Worm (Caenorhabditis elegans) whole organism, L4 larva: ENCODE data around the gene F53B7.7.
A peak's percentile ranks its signal among the peaks of the same experiment; 100 is the strongest.

Experiments
- R02D3.7 ChIP-seq: fragments of 150-350 bp; sonication (generic microtip); optimal IDR thresholded peaks from 3 replicates; lab custom pipeline; 2014; ENCODE audit warnings: missing biosample characterization, missing genetic modification characterization
- T26A8.4 ChIP-seq: fragments of 200-800 bp; sonication (Bioruptor generic); IDR thresholded peaks from 2 replicates; pipeline ENCODE4 v1.3.6; 2022; ENCODE audit warnings: missing genetic modification characterization, missing compliant biosample characterization
- Y105C5A.15 ChIP-seq: fragments of 200-800 bp; sonication (Bioruptor generic); IDR thresholded peaks from 2 replicates; pipeline ENCODE4 v1.3.6; 2022; ENCODE audit warnings: missing genetic modification characterization, missing compliant biosample characterization
- Y75B8A.6 ChIP-seq: fragments of 200-800 bp; sonication (Bioruptor generic); IDR thresholded peaks from 2 replicates; pipeline ENCODE4 v1.3.6; 2022; ENCODE audit warnings: missing genetic modification reagents, missing genetic modification characterization, missing compliant biosample characterization
- aha-1 ChIP-seq: fragments of 150-350 bp; peaks from one replicate; lab custom pipeline; 2014; ENCODE audit warnings: missing biosample characterization, missing genetic modification characterization
- attf-4 ChIP-seq: sonication (generic microtip); optimal IDR thresholded peaks from 3 replicates; lab custom pipeline; 2017; ENCODE audit warnings: missing biosample characterization, missing genetic modification characterization
- ceh-20 ChIP-seq: fragments of 200-800 bp; sonication (Bioruptor generic); IDR thresholded peaks from 2 replicates; pipeline ENCODE4 v1.3.6; 2022; ENCODE audit warnings: missing genetic modification reagents, missing genetic modification characterization, missing compliant biosample characterization
- ceh-28 ChIP-seq: fragments of 150-350 bp; optimal IDR thresholded peaks from 2 replicates; lab custom pipeline; 2014; ENCODE audit warnings: missing biosample characterization, missing genetic modification reagents, missing genetic modification characterization
- ceh-32 ChIP-seq: sonication (generic microtip); optimal IDR thresholded peaks from 2 replicates; lab custom pipeline; 2016; ENCODE audit warnings: mild to moderate bottlenecking, missing genetic modification characterization, missing compliant biosample characterization; ENCODE audit not compliant: poor library complexity
- cey-2 ChIP-seq: sonication (generic microtip); optimal IDR thresholded peaks from 3 replicates; lab custom pipeline; 2017; ENCODE audit warnings: missing genetic modification characterization, mild to moderate bottlenecking, missing compliant biosample characterization, antibody characterized with exemption, borderline replicate concordance; ENCODE audit not compliant: insufficient read depth
- daf-16 ChIP-seq, 3 experiments: sonication (generic microtip); optimal IDR thresholded peaks; 2 replicates each; lab custom pipeline; 2016 to 2017; ENCODE audit warnings: missing genetic modification characterization in 3 of 3, missing genetic modification reagents in 3 of 3, mild to moderate bottlenecking in 2 of 3, missing compliant biosample characterization in 2 of 3, missing biosample characterization in 1 of 3, moderate library complexity in 1 of 3
- dmd-9 ChIP-seq: fragments of 200-800 bp; sonication (Bioruptor generic); IDR thresholded peaks from 2 replicates; pipeline ENCODE4 v1.3.6; 2022; ENCODE audit warnings: missing genetic modification reagents, missing genetic modification characterization, missing compliant biosample characterization
- dpl-1 ChIP-seq: fragments of 150-350 bp; optimal IDR thresholded peaks from 2 replicates; lab custom pipeline; 2014; ENCODE audit warnings: missing biosample characterization, missing genetic modification reagents, missing genetic modification characterization
- dve-1 ChIP-seq: sonication (generic microtip); optimal IDR thresholded peaks from 2 replicates; lab custom pipeline; 2017; ENCODE audit warnings: antibody characterized with exemption, mild to moderate bottlenecking, missing genetic modification characterization, missing compliant biosample characterization; ENCODE audit not compliant: insufficient read depth
- egl-43 ChIP-seq: fragments of 200-800 bp; sonication (Bioruptor generic); IDR thresholded peaks from 2 replicates; pipeline ENCODE4 v1.3.6; 2022; ENCODE audit warnings: missing genetic modification reagents, missing genetic modification characterization, missing compliant biosample characterization
- fkh-10 ChIP-seq: fragments of 150-350 bp; optimal IDR thresholded peaks from 2 replicates; lab custom pipeline; 2014; ENCODE audit warnings: missing biosample characterization, missing genetic modification reagents, missing genetic modification characterization
- fos-1 ChIP-seq: fragments of 150-350 bp; optimal IDR thresholded peaks from 2 replicates; lab custom pipeline; 2014; ENCODE audit warnings: missing biosample characterization, missing genetic modification characterization
- hlh-30 ChIP-seq: sonication (generic microtip); optimal IDR thresholded peaks from 2 replicates; lab custom pipeline; 2017; ENCODE audit warnings: antibody characterized with exemption, mild to moderate bottlenecking, missing genetic modification characterization, missing compliant biosample characterization; ENCODE audit not compliant: insufficient read depth
- lim-7 ChIP-seq: fragments of 200-800 bp; sonication (Bioruptor generic); IDR thresholded peaks from 2 replicates; pipeline ENCODE4 v1.3.6; 2022; ENCODE audit warnings: missing genetic modification characterization, missing compliant biosample characterization
- lin-1 ChIP-seq: fragments of 200-800 bp; sonication (Bioruptor generic); IDR thresholded peaks from 2 replicates; pipeline ENCODE4 v1.3.6; 2022; ENCODE audit warnings: missing genetic modification reagents, missing genetic modification characterization, missing compliant biosample characterization
- lin-15B ChIP-seq: fragments of 150-350 bp; sonication (generic microtip); optimal IDR thresholded peaks from 3 replicates; lab custom pipeline; 2014; ENCODE audit warnings: missing biosample characterization, missing genetic modification characterization
- lin-29 ChIP-seq: fragments of 200-800 bp; sonication (Bioruptor generic); IDR thresholded peaks from 2 replicates; pipeline ENCODE4 v1.3.6; 2022; ENCODE audit warnings: missing genetic modification reagents, missing genetic modification characterization, missing compliant biosample characterization
- lir-3 ChIP-seq: sonication (generic microtip); optimal IDR thresholded peaks from 2 replicates; lab custom pipeline; 2016; ENCODE audit warnings: mild to moderate bottlenecking, missing genetic modification characterization, missing compliant biosample characterization
- lsy-2 ChIP-seq, 2 experiments: fragments of 150-350 bp in 1 of 2; sonication (generic microtip) in 1 of 2; optimal IDR thresholded peaks; 2 replicates each; lab custom pipeline; 2014 to 2017; ENCODE audit warnings: missing biosample characterization in 2 of 2, missing genetic modification characterization in 2 of 2
- madf-9 ChIP-seq: fragments of 200-800 bp; sonication (Bioruptor generic); conservative IDR thresholded peaks from 2 replicates; pipeline ENCODE4 v1.3.6; 2022; ENCODE audit warnings: missing genetic modification reagents, missing genetic modification characterization, missing compliant biosample characterization
- mdl-1 ChIP-seq, 2 experiments: fragments of 150-350 bp in 1 of 2; sonication (generic microtip) in 1 of 2; optimal IDR thresholded peaks; 2 replicates each; lab custom pipeline; 2014 to 2017; ENCODE audit warnings: missing biosample characterization in 2 of 2, missing genetic modification characterization in 2 of 2
- mdt-29 ChIP-seq: fragments of 200-800 bp; sonication (Bioruptor generic); IDR thresholded peaks from 2 replicates; pipeline ENCODE4 v1.3.6; 2022; ENCODE audit warnings: missing genetic modification reagents, missing genetic modification characterization, missing compliant biosample characterization
- mes-2 ChIP-seq: sonication (generic microtip); optimal IDR thresholded peaks from 2 replicates; lab custom pipeline; 2016; ENCODE audit warnings: missing genotype, mild to moderate bottlenecking, missing genetic modification characterization, missing compliant biosample characterization; ENCODE audit not compliant: poor library complexity, severe bottlenecking
- mxl-2 ChIP-seq: fragments of 200-800 bp; sonication (Bioruptor generic); conservative IDR thresholded peaks from 2 replicates; pipeline ENCODE4 v1.3.6; 2022; ENCODE audit warnings: missing genetic modification reagents, missing genetic modification characterization, missing compliant biosample characterization
- mxl-3 ChIP-seq: fragments of 200-800 bp; sonication (Bioruptor generic); optimal IDR thresholded peaks from 2 replicates; lab custom pipeline; 2018; ENCODE audit warnings: mild to moderate bottlenecking, missing genetic modification characterization, missing compliant biosample characterization
- nhr-10 ChIP-seq: fragments of 150-350 bp; optimal IDR thresholded peaks from 2 replicates; lab custom pipeline; 2014; ENCODE audit warnings: missing biosample characterization, missing genetic modification characterization
- nhr-102 ChIP-seq: sonication (generic microtip); optimal IDR thresholded peaks from 2 replicates; lab custom pipeline; 2016; ENCODE audit warnings: mild to moderate bottlenecking, missing genetic modification characterization, moderate library complexity, missing compliant biosample characterization
- nhr-237 ChIP-seq: sonication (generic microtip); optimal IDR thresholded peaks from 2 replicates; lab custom pipeline; 2017; ENCODE audit warnings: missing biosample characterization, missing genetic modification characterization
- nhr-28 ChIP-seq: fragments of 150-350 bp; optimal IDR thresholded peaks from 2 replicates; lab custom pipeline; 2014; ENCODE audit warnings: missing biosample characterization, missing genetic modification characterization
- nhr-42 ChIP-seq: fragments of 200-800 bp; sonication (Bioruptor generic); IDR thresholded peaks from 2 replicates; pipeline ENCODE4 v1.3.6; 2022; ENCODE audit warnings: missing genetic modification characterization, missing compliant biosample characterization
- nhr-48 ChIP-seq: sonication (generic microtip); optimal IDR thresholded peaks from 2 replicates; lab custom pipeline; 2016; ENCODE audit warnings: mild to moderate bottlenecking, missing genetic modification characterization, missing compliant biosample characterization
- nhr-6 ChIP-seq: fragments of 150-350 bp; optimal IDR thresholded peaks from 2 replicates; lab custom pipeline; 2014; ENCODE audit warnings: missing biosample characterization, missing genetic modification characterization
- nhr-77 ChIP-seq: fragments of 150-350 bp; optimal IDR thresholded peaks from 2 replicates; lab custom pipeline; 2014; ENCODE audit warnings: missing biosample characterization, missing genetic modification characterization
- php-3 ChIP-seq: fragments of 200-800 bp; sonication (Bioruptor generic); IDR thresholded peaks from 2 replicates; pipeline ENCODE4 v1.3.6; 2022; ENCODE audit warnings: missing genetic modification reagents, missing genetic modification characterization, missing compliant biosample characterization
- pqm-1 ChIP-seq: sonication (generic microtip); optimal IDR thresholded peaks from 2 replicates; lab custom pipeline; 2017; ENCODE audit warnings: missing biosample characterization, missing genetic modification characterization
- saeg-2 ChIP-seq: fragments of 200-800 bp; sonication (Bioruptor generic); IDR thresholded peaks from 2 replicates; pipeline ENCODE4 v1.3.6; 2022; ENCODE audit warnings: missing genetic modification reagents, missing genetic modification characterization, missing compliant biosample characterization
- skn-1 ChIP-seq: fragments of 150-350 bp; optimal IDR thresholded peaks from 2 replicates; lab custom pipeline; 2014; ENCODE audit warnings: missing biosample characterization, missing genetic modification characterization
- snpc-1.2 ChIP-seq: fragments of 200-800 bp; sonication (Bioruptor generic); IDR thresholded peaks from 2 replicates; pipeline ENCODE4 v1.3.6; 2022; ENCODE audit warnings: missing genetic modification reagents, missing genetic modification characterization, missing compliant biosample characterization
- spr-1 ChIP-seq: sonication (generic microtip); optimal IDR thresholded peaks from 2 replicates; lab custom pipeline; 2016; ENCODE audit warnings: mild to moderate bottlenecking, missing genetic modification characterization, missing compliant biosample characterization
- tra-1 ChIP-seq: fragments of 200-800 bp; sonication (Bioruptor generic); IDR thresholded peaks from 2 replicates; pipeline ENCODE4 v1.3.6; 2022; ENCODE audit warnings: missing genetic modification reagents, missing genetic modification characterization, missing compliant biosample characterization
- unc-130 ChIP-seq: sonication (generic microtip); optimal IDR thresholded peaks from 2 replicates; lab custom pipeline; 2016; ENCODE audit warnings: missing genetic modification reagents, missing genetic modification characterization, missing compliant biosample characterization
- unc-39 ChIP-seq: sonication (generic microtip); optimal IDR thresholded peaks from 2 replicates; lab custom pipeline; 2017; ENCODE audit warnings: missing biosample characterization, missing genetic modification characterization
- vab-7 ChIP-seq: fragments of 200-800 bp; sonication (Bioruptor generic); IDR thresholded peaks from 2 replicates; pipeline ENCODE4 v1.3.6; 2022; ENCODE audit warnings: missing genetic modification reagents, missing genetic modification characterization, missing compliant biosample characterization
- zag-1 ChIP-seq: fragments of 150-350 bp; optimal IDR thresholded peaks from 2 replicates; lab custom pipeline; 2014; ENCODE audit warnings: missing biosample characterization, missing genetic modification characterization
- zip-11 ChIP-seq: fragments of 200-800 bp; sonication (Bioruptor generic); IDR thresholded peaks from 2 replicates; pipeline ENCODE4 v1.3.6; 2022; ENCODE audit warnings: missing genetic modification characterization, missing compliant biosample characterization
- zip-2 ChIP-seq: fragments of 150-350 bp; optimal IDR thresholded peaks from 2 replicates; lab custom pipeline; 2014; ENCODE audit warnings: missing biosample characterization, missing genetic modification characterization
- ztf-7 ChIP-seq: fragments of 150-350 bp; optimal IDR thresholded peaks from 2 replicates; lab custom pipeline; 2014; ENCODE audit warnings: missing biosample characterization, missing genetic modification characterization

F53B7.7 gene

ce11 chrV:11009124-11009524 lies 10.2 kb downstream of the F53B7.7 start (continued):
- TF ChIP-seq daf-16 (GFP tag; optimal IDR thresholded peaks at IDR 0.05; lab: Kevin White, UChicago), result no peak
- peak; percentile 86 for TF ChIP-seq daf-16 (tag; optimal IDR thresholded peaks at IDR 0.05; lab: Kevin White, UChicago)
- TF ChIP-seq spr-1 (tag; lab: Kevin White, UChicago), result no peak
- no peak for TF ChIP-seq attf-4 (tag; lab: Kevin White, UChicago)
- no peak for TF ChIP-seq hlh-30 (tag; lab: Kevin White, UChicago)
- TF ChIP-seq mxl-3 (GFP tag; lab: Kevin White, UChicago), result no peak
- no peak for TF ChIP-seq lim-7 (GFP tag; lab: Robert Waterston, UW)
- peak; percentile 58 for TF ChIP-seq aha-1 (tag; lab: Kevin White, UChicago)
- TF ChIP-seq lin-1 (GFP tag; lab: Robert Waterston, UW), result no peak
- TF ChIP-seq nhr-6 (tag; lab: Kevin White, UChicago), result no peak
- peak; percentile 45; the same call in 1 of the 2 replicates for TF ChIP-seq php-3
- no peak for TF ChIP-seq nhr-42 (GFP tag; lab: Robert Waterston, UW)
- no peak for TF ChIP-seq ceh-32 (tag; lab: Kevin White, UChicago)
- peak; percentile 57 for TF ChIP-seq nhr-102 (tag; lab: Kevin White, UChicago)
- no peak for TF ChIP-seq dpl-1 (GFP tag; lab: Kevin White, UChicago)
- TF ChIP-seq lin-15B (tag; lab: Kevin White, UChicago), result no peak
- TF ChIP-seq pqm-1 (tag; lab: Kevin White, UChicago), result peak; percentile 49
- TF ChIP-seq madf-9 (GFP tag; lab: Robert Waterston, UW), result no peak
- no peak for TF ChIP-seq nhr-10 (tag; lab: Kevin White, UChicago)
- TF ChIP-seq vab-7, result no peak
- TF ChIP-seq egl-43 (GFP tag; lab: Robert Waterston, UW), result no peak
- no peak for TF ChIP-seq cey-2 (tag; lab: Kevin White, UChicago)
- no peak for TF ChIP-seq Y105C5A.15 (GFP tag; lab: Robert Waterston, UW)
- TF ChIP-seq ceh-28 (tag; lab: Kevin White, UChicago), result no peak
- peak; percentile 38 for TF ChIP-seq dve-1 (tag; lab: Kevin White, UChicago)
- no peak for TF ChIP-seq unc-39 (tag; lab: Kevin White, UChicago)
- TF ChIP-seq zip-2 (tag; lab: Kevin White, UChicago), result no peak
- TF ChIP-seq mdt-29 (GFP tag; lab: Robert Waterston, UW), result no peak
- TF ChIP-seq nhr-28 (tag; lab: Kevin White, UChicago), result peak; percentile 64
- TF ChIP-seq dmd-9 (GFP tag; lab: Robert Waterston, UW), result no peak
- TF ChIP-seq ceh-20, result peak; percentile 22; the same call in 1 of the 2 replicates
- TF ChIP-seq lir-3 (tag; lab: Kevin White, UChicago), result no peak
- TF ChIP-seq unc-130 (GFP tag; lab: Kevin White, UChicago), result no peak
- no peak for TF ChIP-seq snpc-1.2
- no peak for TF ChIP-seq lin-29 (GFP tag; lab: Robert Waterston, UW)
- no peak for TF ChIP-seq Y75B8A.6
- TF ChIP-seq nhr-237 (tag; lab: Kevin White, UChicago), result no peak
- no peak for TF ChIP-seq mdl-1 (tag; optimal IDR thresholded peaks at IDR 0.05; lab: Kevin White, UChicago)
- no peak for TF ChIP-seq lsy-2 (tag; optimal IDR thresholded peaks at IDR 0.05; lab: Kevin White, UChicago)
- TF ChIP-seq mes-2 (tag; lab: Kevin White, UChicago), result no peak
- TF ChIP-seq fos-1 (tag; lab: Kevin White, UChicago), result no peak
- TF ChIP-seq zag-1, result no peak
- TF ChIP-seq T26A8.4 (GFP tag; lab: Robert Waterston, UW), result no peak
- peak; percentile 78 for TF ChIP-seq tra-1
- TF ChIP-seq saeg-2, result no peak
- no peak for TF ChIP-seq ztf-7 (tag; lab: Kevin White, UChicago)
- peak; percentile 77 for TF ChIP-seq nhr-48 (tag; lab: Kevin White, UChicago)
- TF ChIP-seq mxl-2 (GFP tag; lab: Robert Waterston, UW), result 0 out of 2 replicates have a peak, but pooled peaks have one; percentile 38
- TF ChIP-seq skn-1 (tag; lab: Kevin White, UChicago), result no peak
- TF ChIP-seq zip-11 (GFP tag; lab: Robert Waterston, UW), result no peak
- no peak for TF ChIP-seq R02D3.7 (tag; lab: Kevin White, UChicago)
- no peak for TF ChIP-seq fkh-10
- peak; percentile 15 for TF ChIP-seq nhr-77 (tag; lab: Kevin White, UChicago)
